Worm (Caenorhabditis elegans) whole organism, L2 larva: ENCODE data around the gene Y37H2A.10.

Source experiments
- C34F6.9 ChIP-seq: fragments of 150-350 bp; optimal IDR thresholded peaks from 2 replicates; lab custom pipeline; 2014; ENCODE audit warnings: missing biosample characterization, missing genetic modification characterization
- R02D3.7 ChIP-seq: fragments of 150-350 bp; optimal IDR thresholded peaks from 2 replicates; lab custom pipeline; 2014; ENCODE audit warnings: missing biosample characterization, missing genetic modification characterization
- Y55F3AM.14 ChIP-seq: fragments of 200-800 bp; sonication (Bioruptor generic); optimal IDR thresholded peaks from 2 replicates; lab custom pipeline; 2018; ENCODE audit warnings: mild to moderate bottlenecking, missing genetic modification characterization, missing compliant biosample characterization
- alr-1 ChIP-seq: fragments of 150-350 bp; optimal IDR thresholded peaks from 2 replicates; lab custom pipeline; 2014; ENCODE audit warnings: missing biosample characterization, missing genetic modification characterization
- aly-2 ChIP-seq: fragments of 150-350 bp; optimal IDR thresholded peaks from 2 replicates; lab custom pipeline; 2014; ENCODE audit warnings: missing biosample characterization, missing genetic modification characterization
- ama-1 ChIP-seq: fragments of 150-350 bp; optimal IDR thresholded peaks from 2 replicates; lab custom pipeline; 2018; ENCODE audit warnings: inconsistent platforms
- blmp-1 ChIP-seq: sonication (generic microtip); optimal IDR thresholded peaks from 2 replicates; lab custom pipeline; 2017; ENCODE audit warnings: missing genetic modification characterization, mild to moderate bottlenecking, missing compliant biosample characterization, antibody characterized with exemption, moderate library complexity; ENCODE audit not compliant: insufficient read depth
- ceh-16 ChIP-seq: fragments of 150-350 bp; optimal IDR thresholded peaks from 2 replicates; lab custom pipeline; 2014; ENCODE audit warnings: missing biosample characterization, missing genetic modification characterization
- egl-27 ChIP-seq: sonication (generic microtip); optimal IDR thresholded peaks from 3 replicates; lab custom pipeline; 2017; ENCODE audit warnings: missing biosample characterization, missing genetic modification reagents, missing genetic modification characterization
- elt-1 ChIP-seq: fragments of 150-350 bp; optimal IDR thresholded peaks from 2 replicates; lab custom pipeline; 2014; ENCODE audit warnings: missing biosample characterization, missing genetic modification characterization
- elt-3 ChIP-seq: sonication (generic microtip); optimal IDR thresholded peaks from 2 replicates; lab custom pipeline; 2017; ENCODE audit warnings: missing biosample characterization, missing genetic modification characterization
- fos-1 ChIP-seq: fragments of 150-350 bp; optimal IDR thresholded peaks from 2 replicates; lab custom pipeline; 2014; ENCODE audit warnings: missing biosample characterization, missing genetic modification characterization
- gmeb-1 ChIP-seq: fragments of 150-350 bp; optimal IDR thresholded peaks from 2 replicates; lab custom pipeline; 2014; ENCODE audit warnings: missing biosample characterization, missing genetic modification characterization
- lin-11 ChIP-seq: fragments of 150-350 bp; sonication (generic microtip); optimal IDR thresholded peaks from 2 replicates; lab custom pipeline; 2014; ENCODE audit warnings: missing biosample characterization, missing genetic modification characterization, inconsistent platforms, mixed read lengths
- lin-13 ChIP-seq: fragments of 150-350 bp; optimal IDR thresholded peaks from 2 replicates; lab custom pipeline; 2014; ENCODE audit warnings: missing biosample characterization, missing genetic modification reagents, missing genetic modification characterization
- lin-39 ChIP-seq: fragments of 150-350 bp; optimal IDR thresholded peaks from 2 replicates; lab custom pipeline; 2014; ENCODE audit warnings: missing biosample characterization, missing genetic modification reagents, missing genetic modification characterization
- lsy-2 ChIP-seq, 2 experiments: fragments of 150-350 bp in 1 of 2; sonication (generic microtip) in 1 of 2; optimal IDR thresholded peaks; 2 replicates each; lab custom pipeline; 2014 to 2017; ENCODE audit warnings: missing biosample characterization in 2 of 2, missing genetic modification characterization in 2 of 2
- mbf-1 ChIP-seq: sonication (generic microtip); optimal IDR thresholded peaks from 2 replicates; lab custom pipeline; 2017; ENCODE audit warnings: missing biosample characterization, missing genetic modification characterization
- nhr-12 ChIP-seq: fragments of 150-350 bp; optimal IDR thresholded peaks from 2 replicates; lab custom pipeline; 2014; ENCODE audit warnings: missing biosample characterization, missing genetic modification characterization
- nhr-129 ChIP-seq: fragments of 150-350 bp; optimal IDR thresholded peaks from 2 replicates; lab custom pipeline; 2014; ENCODE audit warnings: missing biosample characterization, missing genetic modification characterization
- nhr-23 ChIP-seq: fragments of 150-350 bp; optimal IDR thresholded peaks from 2 replicates; lab custom pipeline; 2014; ENCODE audit warnings: missing biosample characterization, missing genetic modification reagents, missing genetic modification characterization
- nhr-237 ChIP-seq: fragments of 150-350 bp; optimal IDR thresholded peaks from 2 replicates; lab custom pipeline; 2014; ENCODE audit warnings: missing biosample characterization, missing genetic modification characterization
- nhr-77 ChIP-seq: fragments of 150-350 bp; optimal IDR thresholded peaks from 2 replicates; lab custom pipeline; 2014; ENCODE audit warnings: missing biosample characterization, missing genetic modification characterization
- sem-4 ChIP-seq: fragments of 150-350 bp; optimal IDR thresholded peaks from 2 replicates; lab custom pipeline; 2014; ENCODE audit warnings: missing biosample characterization, missing genetic modification reagents, missing genetic modification characterization
- skn-1 ChIP-seq: sonication (generic microtip); optimal IDR thresholded peaks from 2 replicates; lab custom pipeline; 2017; ENCODE audit warnings: missing biosample characterization, missing genetic modification characterization
- sma-9 ChIP-seq, 2 experiments: fragments of 150-350 bp in 1 of 2; sonication (generic microtip) in 1 of 2; optimal IDR thresholded peaks; 2 replicates each; lab custom pipeline; 2014 to 2016; ENCODE audit warnings: missing genetic modification characterization in 2 of 2, mild to moderate bottlenecking in 1 of 2, missing biosample characterization in 1 of 2, missing compliant biosample characterization in 1 of 2, missing genetic modification reagents in 1 of 2, moderate library complexity in 1 of 2
- snpc-4 ChIP-seq: fragments of 150-350 bp; optimal IDR thresholded peaks from 2 replicates; lab custom pipeline; 2014; ENCODE audit warnings: missing biosample characterization, missing genetic modification characterization
- unc-39 ChIP-seq: fragments of 150-350 bp; optimal IDR thresholded peaks from 2 replicates; lab custom pipeline; 2014; ENCODE audit warnings: missing biosample characterization, missing genetic modification characterization
- unc-55 ChIP-seq: fragments of 150-350 bp; sonication (generic microtip); optimal IDR thresholded peaks from 3 replicates; lab custom pipeline; 2014; ENCODE audit warnings: missing biosample characterization, missing genetic modification reagents, missing genetic modification characterization
- unc-62 ChIP-seq: fragments of 150-350 bp; optimal IDR thresholded peaks from 2 replicates; lab custom pipeline; 2014; ENCODE audit warnings: missing biosample characterization, missing genetic modification reagents, missing genetic modification characterization
- zag-1 ChIP-seq: fragments of 150-350 bp; optimal IDR thresholded peaks from 2 replicates; lab custom pipeline; 2014; ENCODE audit warnings: missing biosample characterization, missing genetic modification characterization
- ztf-1 ChIP-seq: fragments of 200-800 bp; sonication (Bioruptor generic); conservative IDR thresholded peaks from 2 replicates; pipeline ENCODE4 v1.3.6; 2022; ENCODE audit warnings: missing genetic modification characterization, missing compliant biosample characterization
- ztf-11 ChIP-seq: sonication (generic microtip); optimal IDR thresholded peaks from 2 replicates; lab custom pipeline; 2017; ENCODE audit warnings: missing biosample characterization, missing genetic modification characterization
- ztf-4 ChIP-seq: fragments of 150-350 bp; optimal IDR thresholded peaks from 2 replicates; lab custom pipeline; 2014; ENCODE audit warnings: missing biosample characterization, missing genetic modification characterization

Y37H2A.10 gene

ce11 chrV:18107969-18108368, 30.8 kb upstream of the Y37H2A.10 start, which contains the start of gene Y37H2A.1:
Gene Y37H2A.1, plus strand, starts transcription at chrV:18108269.
- no peak for TF ChIP-seq ztf-4 (tag; lab: Kevin White, UChicago)
- TF ChIP-seq elt-1 (tag; lab: Kevin White, UChicago), result no peak
- TF ChIP-seq elt-3 (tag; lab: Kevin White, UChicago), result no peak
- no peak for TF ChIP-seq lin-13
- TF ChIP-seq alr-1 (tag; lab: Kevin White, UChicago), result no peak

- TF ChIP-seq zag-1 (tag; lab: Kevin White, UChicago) (no peak), egl-27 (tag; lab: Kevin White, UChicago) (no peak), nhr-237 (tag; lab: Kevin White, UChicago) (no peak), nhr-23 (tag; lab: Kevin White, UChicago) (no peak), sem-4 (tag; lab: Kevin White, UChicago) (no peak), unc-62 (GFP tag; lab: Kevin White, UChicago) (no peak), ceh-16 (no peak), lin-13 (no peak), ama-1 (lab: Kevin White, UChicago) (no peak), sma-9 (GFP tag; optimal IDR thresholded peaks at IDR 0.05; lab: Kevin White, UChicago) (no peak), sma-9 (tag; optimal IDR thresholded peaks at IDR 0.05; lab: Kevin White, UChicago) (no peak), lin-39 (tag; lab: Kevin White, UChicago) (no peak), alr-1 (tag; lab: Kevin White, UChicago) (no peak), ztf-11 (no peak)
These were observed 29.3 kb upstream of the Y37H2A.10 start for ce11 chrV:18109449-18109848.

DNA sequence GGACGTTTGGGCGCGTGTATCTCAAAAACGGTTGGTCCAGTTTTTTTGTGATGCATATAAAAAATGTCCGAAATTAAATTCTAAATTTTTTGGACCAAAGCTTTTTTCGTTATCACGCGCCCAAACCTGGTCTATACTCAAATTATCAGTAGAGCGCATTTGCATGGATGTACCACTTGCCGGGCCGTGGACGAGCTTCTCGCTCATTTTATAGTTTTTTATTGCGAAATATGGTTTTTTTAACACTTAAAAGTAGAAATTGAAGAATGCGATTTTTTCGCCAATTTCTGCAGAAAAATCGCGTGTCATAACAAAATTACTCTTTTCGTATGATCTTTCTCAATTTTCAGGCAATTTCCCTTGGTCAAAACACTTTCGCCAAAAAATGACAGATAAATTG, 23.7 kb upstream of the Y37H2A.10 start:
- TF ChIP-seq unc-55 (GFP tag; lab: Kevin White, UChicago), result peak; percentile 45

ce11 chrV:18123639-18124038, 15.2 kb upstream of the Y37H2A.10 start, which contains the start of gene fbxa-107:
Gene fbxa-107, plus strand, starts transcription at chrV:18123939.
- TF ChIP-seq ceh-16, result no peak
- no peak for TF ChIP-seq lin-11
- TF ChIP-seq elt-3 (tag; lab: Kevin White, UChicago), result no peak
- no peak for TF ChIP-seq unc-39 (tag; lab: Kevin White, UChicago)
- TF ChIP-seq R02D3.7 (tag; lab: Kevin White, UChicago), result no peak
- no peak for TF ChIP-seq nhr-237 (tag; lab: Kevin White, UChicago)
- TF ChIP-seq nhr-77, result no peak
- TF ChIP-seq nhr-12, result no peak
- no peak for TF ChIP-seq zag-1 (tag; lab: Kevin White, UChicago)
- TF ChIP-seq ztf-1 (GFP tag; lab: Robert Waterston, UW), result no peak

DNA sequence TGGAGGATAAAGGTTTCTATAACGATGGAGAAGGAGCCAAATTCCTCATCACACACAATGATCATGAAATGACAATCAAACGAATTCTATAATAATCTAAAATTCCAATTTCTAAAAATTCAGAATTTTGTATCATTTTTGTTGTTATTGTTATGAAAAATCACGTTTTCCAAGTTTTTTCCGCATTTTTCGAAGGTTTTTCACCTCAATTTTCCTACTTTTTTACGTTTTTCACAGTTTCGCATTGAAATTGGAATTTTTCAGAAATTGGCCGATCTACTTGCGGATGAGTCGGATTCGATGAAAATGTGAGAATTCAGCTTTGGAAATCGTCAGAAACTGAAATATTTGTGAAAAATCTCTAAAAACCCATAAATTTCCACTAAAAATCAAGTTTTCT, 13.7 kb upstream of the Y37H2A.10 start, which contains the start of gene fbxa-210:
Gene fbxa-210 (plus strand): TSS at position 301 of the 400 bp plus-strand sequence.
- TF ChIP-seq snpc-4 (no peak), unc-55 (GFP tag; lab: Kevin White, UChicago) (no peak), nhr-77 (no peak), fos-1 (tag; lab: Kevin White, UChicago) (no peak), elt-3 (tag; lab: Kevin White, UChicago) (no peak)

- TF ChIP-seq ztf-4 (tag; lab: Kevin White, UChicago) (no peak), nhr-23 (tag; lab: Kevin White, UChicago) (no peak), ama-1 (lab: Kevin White, UChicago) (no peak), nhr-129 (tag; lab: Kevin White, UChicago) (no peak), nhr-237 (tag; lab: Kevin White, UChicago) (no peak), fos-1 (tag; lab: Kevin White, UChicago) (no peak), mbf-1 (tag; lab: Kevin White, UChicago) (no peak), lsy-2 (tag; optimal IDR thresholded peaks at IDR 0.05; lab: Kevin White, UChicago) (no peak), blmp-1 (no peak), elt-1 (tag; lab: Kevin White, UChicago) (no peak)
These were observed 11.6 kb upstream of the Y37H2A.10 start, which contains the start of gene fbxa-211 for ce11 chrV:18127192-18127591. Gene fbxa-211, plus strand, starts transcription at chrV:18127519.

DNA sequence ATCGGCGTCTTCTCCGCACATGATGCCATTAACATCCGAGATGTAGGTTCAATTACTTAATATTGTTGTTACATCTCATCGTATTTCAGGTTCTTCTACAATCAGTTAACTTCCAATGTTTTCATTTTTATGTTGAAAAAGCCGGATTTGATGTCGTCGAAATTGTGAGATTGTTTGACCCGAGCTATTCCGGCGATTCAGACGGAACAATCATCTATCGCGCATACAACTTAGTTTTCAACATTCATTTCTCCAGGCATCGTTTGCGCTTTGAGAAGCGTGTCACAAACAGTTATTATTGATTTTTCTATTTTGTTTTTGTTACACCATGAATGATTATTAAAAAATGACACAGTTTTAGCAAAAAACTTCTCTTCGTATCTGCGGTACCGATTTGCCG, 10.2 kb upstream of the Y37H2A.10 start:
- TF ChIP-seq gmeb-1 (tag; lab: Kevin White, UChicago) (no peak), elt-1 (tag; lab: Kevin White, UChicago) (no peak), aly-2 (tag; lab: Kevin White, UChicago) (no peak), Y55F3AM.14 (GFP tag; lab: Kevin White, UChicago) (no peak), C34F6.9 (no peak), ama-1 (lab: Kevin White, UChicago) (no peak), blmp-1 (no peak), lin-39 (tag; lab: Kevin White, UChicago) (no peak), skn-1 (tag; lab: Kevin White, UChicago) (no peak), egl-27 (tag; lab: Kevin White, UChicago) (no peak), fos-1 (tag; lab: Kevin White, UChicago) (no peak)
